Fruit fly (Drosophila melanogaster) whole organism, embryonic: ENCODE data around the gene CG13949.

Experiments
- Blimp-1 ChIP-seq: fragments of 200-800 bp; sonication (Bioruptor generic); optimal IDR thresholded peaks from 3 replicates; lab custom pipeline; 2018; ENCODE audit warnings: missing biosample characterization, missing genetic modification characterization, mild to moderate bottlenecking, moderate library complexity, missing genetic modification reagents
- CG10209 ChIP-seq: fragments of 200-800 bp; sonication (Bioruptor generic); optimal IDR thresholded peaks from 3 replicates; lab custom pipeline; 2017; ENCODE audit warnings: missing biosample characterization, mild to moderate bottlenecking, missing genetic modification characterization, missing genetic modification reagents
- CG10565 ChIP-seq: fragments of 200-800 bp; sonication (Bioruptor generic); optimal IDR thresholded peaks from 3 replicates; lab custom pipeline; 2016; ENCODE audit warnings: missing biosample characterization, mild to moderate bottlenecking, missing genetic modification characterization
- CG11456 ChIP-seq: fragments of 200-800 bp; sonication (Bioruptor generic); IDR thresholded peaks from 3 replicates; pipeline ENCODE4 v1.3.6; 2022; ENCODE audit warnings: missing biosample characterization, missing genetic modification characterization
- CG11560 ChIP-seq: fragments of 200-800 bp; sonication (Bioruptor generic); IDR thresholded peaks from 3 replicates; pipeline ENCODE4 v1.3.6; 2022; ENCODE audit warnings: missing biosample characterization, missing genetic modification characterization
- CG12299 ChIP-seq: fragments of 200-800 bp; sonication (Bioruptor generic); optimal IDR thresholded peaks from 2 replicates; lab custom pipeline; 2018; ENCODE audit warnings: missing biosample characterization, mild to moderate bottlenecking, missing genetic modification characterization
- CG1529 ChIP-seq: fragments of 200-800 bp; sonication (Bioruptor generic); optimal IDR thresholded peaks from 3 replicates; lab custom pipeline; 2018; ENCODE audit warnings: missing biosample characterization, missing genetic modification characterization
- CG16863 ChIP-seq: fragments of 200-800 bp; sonication (Bioruptor generic); optimal IDR thresholded peaks from 3 replicates; lab custom pipeline; 2016; ENCODE audit warnings: missing biosample characterization, missing genetic modification characterization
- CG17186 ChIP-seq: fragments of 200-800 bp; sonication (Bioruptor generic); optimal IDR thresholded peaks from 3 replicates; lab custom pipeline; 2017; ENCODE audit warnings: missing biosample characterization, missing genetic modification reagents, missing genetic modification characterization
- CG17359 ChIP-seq: fragments of 200-800 bp; sonication (Bioruptor generic); optimal IDR thresholded peaks from 3 replicates; lab custom pipeline; 2018; ENCODE audit warnings: missing biosample characterization, mild to moderate bottlenecking, missing genetic modification characterization, moderate library complexity
- CG17568 ChIP-seq: fragments of 200-800 bp; sonication (Bioruptor generic); optimal IDR thresholded peaks from 2 replicates; lab custom pipeline; 2018; ENCODE audit warnings: missing biosample characterization, mild to moderate bottlenecking, missing genetic modification characterization, moderate library complexity
- CG18262 ChIP-seq: fragments of 200-800 bp; optimal IDR thresholded peaks from 3 replicates; lab custom pipeline; 2019; ENCODE audit warnings: missing biosample characterization, mild to moderate bottlenecking, missing genetic modification characterization, moderate library complexity
- CG2120 ChIP-seq: fragments of 200-800 bp; sonication (Bioruptor generic); optimal IDR thresholded peaks from 3 replicates; lab custom pipeline; 2016; ENCODE audit warnings: missing biosample characterization, missing genetic modification characterization
- CG30431 ChIP-seq: fragments of 200-800 bp; sonication (Bioruptor generic); optimal IDR thresholded peaks from 2 replicates; lab custom pipeline; 2017; ENCODE audit warnings: missing biosample characterization, missing genetic modification characterization
- CG34224 ChIP-seq: fragments of 200-800 bp; sonication (Bioruptor generic); IDR thresholded peaks from 3 replicates; pipeline ENCODE4 v1.3.6; 2022; ENCODE audit warnings: missing biosample characterization, missing genetic modification characterization; ENCODE audit not compliant: partially characterized antibody
- CG34422 ChIP-seq: fragments of 200-800 bp; sonication (Bioruptor generic); IDR thresholded peaks from 3 replicates; pipeline ENCODE4 v1.3.6; 2022; ENCODE audit warnings: missing biosample characterization, missing genetic modification characterization
- CG3995 ChIP-seq: fragments of 200-800 bp; sonication (Bioruptor generic); optimal IDR thresholded peaks from 3 replicates; lab custom pipeline; 2016; ENCODE audit warnings: missing biosample characterization, missing genetic modification characterization
- CG43689 ChIP-seq: fragments of 200-800 bp; sonication (Bioruptor generic); IDR thresholded peaks from 2 replicates; pipeline ENCODE4 v1.3.6; 2022; ENCODE audit warnings: missing biosample characterization, missing genetic modification characterization
- CG4854 ChIP-seq: fragments of 200-800 bp; sonication (Bioruptor generic); optimal IDR thresholded peaks from 2 replicates; lab custom pipeline; 2016; ENCODE audit warnings: missing biosample characterization, missing genetic modification characterization, inconsistent platforms
- CG6689 ChIP-seq: fragments of 200-800 bp; sonication (Bioruptor generic); IDR thresholded peaks from 2 replicates; pipeline ENCODE4 v1.3.6; 2022; ENCODE audit warnings: missing biosample characterization, missing genetic modification characterization
- CG7556 ChIP-seq: fragments of 200-800 bp; sonication (Bioruptor generic); optimal IDR thresholded peaks from 2 replicates; lab custom pipeline; 2017; ENCODE audit warnings: missing biosample characterization, mild to moderate bottlenecking, missing genetic modification characterization
- CG7745 ChIP-seq: fragments of 200-800 bp; sonication (Bioruptor generic); optimal IDR thresholded peaks from 2 replicates; lab custom pipeline; 2018; ENCODE audit warnings: missing biosample characterization, mild to moderate bottlenecking, missing genetic modification characterization, moderate library complexity
- CG7928 ChIP-seq: fragments of 200-800 bp; sonication (Bioruptor generic); optimal IDR thresholded peaks from 2 replicates; lab custom pipeline; 2017; ENCODE audit warnings: missing biosample characterization, mild to moderate bottlenecking, missing genetic modification characterization
- CG7987 ChIP-seq: fragments of 200-800 bp; sonication (Bioruptor generic); optimal IDR thresholded peaks from 2 replicates; lab custom pipeline; 2018; ENCODE audit warnings: missing biosample characterization, mild to moderate bottlenecking, missing genetic modification characterization, moderate library complexity
- CG8765 ChIP-seq: fragments of 200-800 bp; sonication (Bioruptor generic); IDR thresholded peaks from 2 replicates; pipeline ENCODE4 v1.3.6; 2022; ENCODE audit warnings: missing biosample characterization, missing genetic modification characterization
- CG9437 ChIP-seq: fragments of 200-800 bp; sonication (Bioruptor generic); optimal IDR thresholded peaks from 2 replicates; lab custom pipeline; 2018; ENCODE audit warnings: missing biosample characterization, mild to moderate bottlenecking, missing genetic modification characterization
- Chrac-16 ChIP-seq: fragments of 200-800 bp; sonication (Bioruptor generic); optimal IDR thresholded peaks from 3 replicates; lab custom pipeline; 2016; ENCODE audit warnings: missing biosample characterization, missing genetic modification characterization
- CkIIα-i1 ChIP-seq: fragments of 200-800 bp; sonication (Bioruptor generic); IDR thresholded peaks from 2 replicates; pipeline ENCODE4 v1.3.6; 2022; ENCODE audit warnings: missing biosample characterization, missing genetic modification characterization
- D19A ChIP-seq: fragments of 200-800 bp; optimal IDR thresholded peaks from 3 replicates; lab custom pipeline; 2019; ENCODE audit warnings: missing biosample characterization, mild to moderate bottlenecking, missing genetic modification characterization, moderate library complexity
- E2f2 ChIP-seq: fragments of 200-800 bp; sonication (Bioruptor generic); IDR thresholded peaks from 2 replicates; pipeline ENCODE4 v1.3.6; 2022; ENCODE audit warnings: missing biosample characterization, missing genetic modification characterization
- Gsc ChIP-seq: fragments of 200-800 bp; sonication (Bioruptor generic); IDR thresholded peaks from 2 replicates; pipeline ENCODE4 v1.3.6; 2022; ENCODE audit warnings: missing biosample characterization, missing genetic modification characterization
- H2.0 ChIP-seq: fragments of 200-800 bp; sonication (Bioruptor generic); IDR thresholded peaks from 2 replicates; pipeline ENCODE4 v1.3.6; 2022; ENCODE audit warnings: missing biosample characterization, missing genetic modification characterization
- NFAT ChIP-seq: fragments of 200-800 bp; sonication (Bioruptor generic); IDR thresholded peaks from 2 replicates; pipeline ENCODE4 v1.3.6; 2022; ENCODE audit warnings: missing biosample characterization, missing genetic modification characterization
- Nf-YA ChIP-seq: fragments of 200-800 bp; sonication (Bioruptor generic); IDR thresholded peaks from 2 replicates; pipeline ENCODE4 v1.3.6; 2022; ENCODE audit warnings: missing biosample characterization, missing genetic modification characterization
- Optix ChIP-seq: fragments of 200-800 bp; sonication (Bioruptor generic); IDR thresholded peaks from 3 replicates; pipeline ENCODE4 v1.3.6; 2022; ENCODE audit warnings: missing biosample characterization, missing genetic modification characterization
- Scr ChIP-seq: fragments of 200-800 bp; sonication (Bioruptor generic); IDR thresholded peaks from 2 replicates; pipeline ENCODE4 v1.3.6; 2022; ENCODE audit warnings: missing biosample characterization, missing genetic modification characterization; ENCODE audit not compliant: partially characterized antibody
- Sin3A ChIP-seq: fragments of >200 bp; optimal IDR thresholded peaks from 2 replicates; lab custom pipeline; 2018
- ara ChIP-seq: fragments of 200-800 bp; sonication (Bioruptor generic); IDR thresholded peaks from 2 replicates; pipeline ENCODE4 v1.3.6; 2022; ENCODE audit warnings: missing biosample characterization, missing genetic modification characterization
- cas ChIP-seq: fragments of 200-800 bp; sonication (Bioruptor generic); IDR thresholded peaks from 2 replicates; pipeline ENCODE4 v1.3.6; 2022; ENCODE audit warnings: missing biosample characterization, missing genetic modification characterization
- dm ChIP-seq: fragments of 200-800 bp; sonication (Bioruptor generic); optimal IDR thresholded peaks from 3 replicates; lab custom pipeline; 2016; ENCODE audit warnings: missing biosample characterization, missing genetic modification characterization
- dmrt11E ChIP-seq: fragments of 200-800 bp; sonication (Bioruptor generic); optimal IDR thresholded peaks from 3 replicates; lab custom pipeline; 2018; ENCODE audit warnings: missing biosample characterization, mild to moderate bottlenecking, missing genetic modification characterization, moderate library complexity
- en ChIP-seq: fragments of 200-800 bp; sonication (Bioruptor generic); optimal IDR thresholded peaks from 2 replicates; lab custom pipeline; 2016; ENCODE audit warnings: missing biosample characterization, missing genetic modification characterization
- kni ChIP-seq: fragments of 200-800 bp; sonication (Bioruptor generic); optimal IDR thresholded peaks from 3 replicates; lab custom pipeline; 2017; ENCODE audit warnings: mild to moderate bottlenecking, missing biosample characterization, missing genetic modification reagents, missing genetic modification characterization
- pan ChIP-seq, 4 experiments: fragments of >200 bp in 3 of 4; fragments of 200-800 bp in 1 of 4; sonication (Bioruptor generic) in 1 of 4; optimal IDR thresholded peaks in 3 of 4; IDR thresholded peaks in 1 of 4; 2 replicates each; pipeline versions ENCODE4 v1.3.6 to Lab custom; 2017 to 2022; ENCODE audit warnings: missing biosample characterization in 2 of 4, missing genetic modification characterization in 2 of 4, mixed read lengths in 1 of 4
- pb ChIP-seq: fragments of 200-800 bp; sonication (Bioruptor generic); optimal IDR thresholded peaks from 3 replicates; lab custom pipeline; 2016; ENCODE audit warnings: missing biosample characterization, missing genetic modification characterization
- pita ChIP-seq: fragments of 200-800 bp; sonication (Bioruptor generic); optimal IDR thresholded peaks from 2 replicates; lab custom pipeline; 2017; ENCODE audit warnings: missing biosample characterization, mild to moderate bottlenecking, missing genetic modification characterization
- pros ChIP-seq: fragments of 200-800 bp; sonication (Bioruptor generic); optimal IDR thresholded peaks from 3 replicates; lab custom pipeline; 2019; ENCODE audit warnings: missing biosample characterization, mild to moderate bottlenecking, missing genetic modification characterization, moderate library complexity
- slou ChIP-seq: fragments of 200-800 bp; sonication (Bioruptor generic); optimal IDR thresholded peaks from 3 replicates; lab custom pipeline; 2016; ENCODE audit warnings: missing biosample characterization, missing genetic modification characterization
- tin ChIP-seq: fragments of 200-800 bp; sonication (Bioruptor generic); optimal IDR thresholded peaks from 3 replicates; lab custom pipeline; 2016; ENCODE audit warnings: missing biosample characterization, missing genetic modification characterization
- vfl ChIP-seq: fragments of 200-800 bp; sonication (Bioruptor generic); optimal IDR thresholded peaks from 2 replicates; lab custom pipeline; 2016; ENCODE audit warnings: missing biosample characterization, missing genetic modification characterization

The CG13949 gene

DNA sequence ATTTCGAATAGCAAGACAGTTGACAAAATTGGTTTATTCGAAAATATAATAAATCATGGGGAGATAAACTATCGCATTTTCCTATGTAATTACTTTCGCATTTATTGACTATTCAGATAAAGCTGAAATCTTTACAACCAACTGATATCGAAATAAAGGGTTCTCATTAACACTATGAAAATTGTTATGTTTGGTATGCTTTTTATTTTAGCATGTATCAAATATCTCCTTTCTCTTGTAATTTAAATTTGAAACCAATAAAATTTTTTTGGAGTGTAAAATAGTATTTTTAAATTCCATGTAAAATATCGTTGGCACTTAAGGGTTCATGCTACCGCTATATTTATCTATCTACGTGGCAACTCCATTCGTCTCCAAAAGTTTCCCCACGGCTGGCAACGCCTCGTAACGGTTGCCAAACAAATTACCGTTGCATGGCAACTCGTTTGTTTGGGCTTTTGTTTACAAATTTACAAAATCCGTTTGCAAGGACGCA lies at the start of gene CG13949 (continued):
- no peak for TF ChIP-seq pb
- TF ChIP-seq CG34224 (GFP tag; lab: Robert Waterston, UW): 0 out of 3 replicates have a peak, but pooled peaks have one; percentile 47
- peak; percentile 37 for TF ChIP-seq Nf-YA (GFP tag; lab: Robert Waterston, UW)
- TF ChIP-seq CG17359 (tag; lab: Kevin White, UChicago): peak; percentile 62
- TF ChIP-seq CG9437 (GFP tag; lab: Kevin White, UChicago): no peak
- peak; percentile 55 for TF ChIP-seq CG17568
- peak; percentile 21 for TF ChIP-seq dmrt11E (tag; lab: Kevin White, UChicago)
- peak; percentile 47 for TF ChIP-seq tin (GFP tag; lab: Kevin White, UChicago)
- peak; percentile 38 for TF ChIP-seq CG7745
- TF ChIP-seq CG18262 (tag; lab: Kevin White, UChicago): peak; percentile 59
- TF ChIP-seq Optix (GFP tag; lab: Robert Waterston, UW): no peak
- no peak for TF ChIP-seq CG7987 (GFP tag; lab: Kevin White, UChicago)
- peak; percentile 42 for TF ChIP-seq Scr (GFP tag; lab: Robert Waterston, UW)
- TF ChIP-seq CG16863 (GFP tag; lab: Kevin White, UChicago): peak; percentile 23
- no peak for TF ChIP-seq CkIIα-i1 (GFP tag; lab: Robert Waterston, UW)
- no peak for TF ChIP-seq vfl (GFP tag; lab: Kevin White, UChicago)
- TF ChIP-seq kni (GFP tag; lab: Kevin White, UChicago): no peak
- TF ChIP-seq NFAT (GFP tag; lab: Robert Waterston, UW): peak; percentile 79
- TF ChIP-seq CG11456 (GFP tag; lab: Robert Waterston, UW): peak; percentile 87
- peak; percentile 60 for TF ChIP-seq CG7556
- TF ChIP-seq Sin3A: no peak
- TF ChIP-seq CG6689: peak; percentile 65
- peak; percentile 47 for TF ChIP-seq pita (GFP tag; lab: Kevin White, UChicago)
- TF ChIP-seq CG34422 (GFP tag; lab: Robert Waterston, UW): peak; percentile 77
- peak; percentile 56 for TF ChIP-seq Blimp-1 (GFP tag; lab: Kevin White, UChicago)
- peak; percentile 34; the same call in 1 of the 2 replicates for TF ChIP-seq cas
- peak; percentile 80 for TF ChIP-seq H2.0 (GFP tag; lab: Robert Waterston, UW)
- 0 out of 3 replicates have a peak, but pooled peaks have one; percentile 47 for TF ChIP-seq CG11560 (tag; lab: Robert Waterston, UW)
- TF ChIP-seq pros (GFP tag; lab: Kevin White, UChicago): no peak
- peak; percentile 59 for TF ChIP-seq Chrac-16 (GFP tag; lab: Kevin White, UChicago)
- TF ChIP-seq CG12299 (tag; lab: Kevin White, UChicago): peak; percentile 56
- peak; percentile 42 for TF ChIP-seq en (GFP tag; lab: Kevin White, UChicago)
- TF ChIP-seq ara: peak; percentile 49; the same call in 1 of the 2 replicates
- TF ChIP-seq CG10565 (GFP tag; lab: Kevin White, UChicago): no peak
- peak; percentile 70 for TF ChIP-seq CG3995 (GFP tag; lab: Kevin White, UChicago)
- peak; percentile 64 for TF ChIP-seq E2f2 (GFP tag; lab: Robert Waterston, UW)
- peak; percentile 81 for TF ChIP-seq CG2120 (GFP tag; lab: Kevin White, UChicago)
- TF ChIP-seq dm (GFP tag; lab: Kevin White, UChicago): peak; percentile 25
- TF ChIP-seq CG4854: peak; percentile 47
- peak; percentile 19; the same call in 1 of the 2 replicates for TF ChIP-seq CG43689 (GFP tag; lab: Robert Waterston, UW)
- no peak for TF ChIP-seq CG30431
- peak; percentile 25 for TF ChIP-seq slou (GFP tag; lab: Kevin White, UChicago)
- no peak for TF ChIP-seq pan (optimal IDR thresholded peaks at IDR 0.05; lab: Kevin White, UChicago)
- TF ChIP-seq pan (GFP tag; optimal IDR thresholded peaks at IDR 0.05 in 1 of 2, IDR thresholded peaks at IDR 0.05 in 1 of 2): peak in 1 of 2 experiments; percentile 83
- TF ChIP-seq CG17186 (GFP tag; lab: Kevin White, UChicago): no peak
- TF ChIP-seq CG10209 (GFP tag; lab: Kevin White, UChicago): peak; percentile 44
- TF ChIP-seq CG8765 (GFP tag; lab: Robert Waterston, UW): peak; percentile 49; the same call in 1 of the 2 replicates
- TF ChIP-seq CG1529 (GFP tag; lab: Kevin White, UChicago): peak; percentile 31
- no peak for TF ChIP-seq D19A
- no peak for TF ChIP-seq CG7928 (GFP tag; lab: Kevin White, UChicago)
- no peak for TF ChIP-seq Gsc
